Fruit fly (Drosophila melanogaster) whole organism, embryonic: ENCODE results near the gene CG10214.
A peak's percentile ranks its signal among the peaks of the same experiment; 100 is the strongest.

Experiments used
- C15 ChIP-seq: fragments of 200-800 bp; sonication (Bioruptor generic); IDR thresholded peaks from 3 replicates; pipeline ENCODE4 v1.3.6; 2022; ENCODE audit warnings: missing biosample characterization, missing genetic modification characterization
- CG10147 ChIP-seq: fragments of 200-800 bp; sonication (Bioruptor generic); optimal IDR thresholded peaks from 2 replicates; lab custom pipeline; 2019; ENCODE audit warnings: missing biosample characterization, mild to moderate bottlenecking, missing genetic modification characterization, moderate library complexity
- CG10959 ChIP-seq: fragments of 200-800 bp; sonication (Bioruptor generic); IDR thresholded peaks from 2 replicates; pipeline ENCODE4 v1.3.6; 2022; ENCODE audit warnings: missing biosample characterization, missing genetic modification characterization
- CG11504 ChIP-seq: fragments of 200-800 bp; sonication (Bioruptor generic); optimal IDR thresholded peaks from 3 replicates; lab custom pipeline; 2019; ENCODE audit warnings: missing biosample characterization, mild to moderate bottlenecking, missing genetic modification characterization, moderate library complexity
- CG12071 ChIP-seq: fragments of 200-800 bp; sonication (Bioruptor generic); optimal IDR thresholded peaks from 3 replicates; lab custom pipeline; 2018; ENCODE audit warnings: missing biosample characterization, mild to moderate bottlenecking, missing genetic modification characterization
- CG13775 ChIP-seq: fragments of 200-800 bp; sonication (Bioruptor generic); optimal IDR thresholded peaks from 3 replicates; lab custom pipeline; 2017; ENCODE audit warnings: missing biosample characterization, mild to moderate bottlenecking, missing genetic modification characterization
- CG15269 ChIP-seq: fragments of 200-800 bp; sonication (Bioruptor generic); optimal IDR thresholded peaks from 2 replicates; lab custom pipeline; 2018; ENCODE audit warnings: missing biosample characterization, mild to moderate bottlenecking, missing genetic modification characterization, moderate library complexity
- CG15514 ChIP-seq: fragments of 200-800 bp; sonication (Bioruptor generic); optimal IDR thresholded peaks from 3 replicates; lab custom pipeline; 2017; ENCODE audit warnings: missing biosample characterization, missing genetic modification characterization, mild to moderate bottlenecking, moderate library complexity, missing genetic modification reagents
- CG15696 ChIP-seq: fragments of 200-800 bp; sonication (Bioruptor generic); optimal IDR thresholded peaks from 2 replicates; lab custom pipeline; 2019; ENCODE audit warnings: missing biosample characterization, mild to moderate bottlenecking, missing genetic modification characterization, moderate library complexity
- CG18011 ChIP-seq: fragments of 200-800 bp; sonication (Bioruptor generic); optimal IDR thresholded peaks from 2 replicates; lab custom pipeline; 2017; ENCODE audit warnings: missing biosample characterization, missing genetic modification characterization, mild to moderate bottlenecking, moderate library complexity, missing genotype
- CG1832 ChIP-seq: fragments of 200-800 bp; sonication (Bioruptor generic); optimal IDR thresholded peaks from 2 replicates; lab custom pipeline; 2017; ENCODE audit warnings: missing biosample characterization, mild to moderate bottlenecking, missing genetic modification characterization, inconsistent platforms
- CG2889 ChIP-seq: fragments of 200-800 bp; sonication (Bioruptor generic); IDR thresholded peaks from 3 replicates; pipeline ENCODE4 v1.3.6; 2022; ENCODE audit warnings: missing biosample characterization, missing genetic modification characterization
- CG4854 ChIP-seq: fragments of 200-800 bp; sonication (Bioruptor generic); optimal IDR thresholded peaks from 2 replicates; lab custom pipeline; 2016; ENCODE audit warnings: missing biosample characterization, missing genetic modification characterization, inconsistent platforms
- CG6854 ChIP-seq: fragments of 200-800 bp; sonication (Bioruptor generic); optimal IDR thresholded peaks from 3 replicates; lab custom pipeline; 2017; ENCODE audit warnings: missing biosample characterization, mild to moderate bottlenecking, missing genetic modification characterization
- CG7357 ChIP-seq: fragments of 200-800 bp; sonication (Bioruptor generic); IDR thresholded peaks from 3 replicates; pipeline ENCODE4 v1.3.6; 2022; ENCODE audit warnings: missing biosample characterization, missing genetic modification characterization
- CG7839 ChIP-seq: fragments of 200-800 bp; sonication (Bioruptor generic); optimal IDR thresholded peaks from 3 replicates; lab custom pipeline; 2018; ENCODE audit warnings: missing biosample characterization, mild to moderate bottlenecking, missing genetic modification characterization, moderate library complexity
- CG8281 ChIP-seq: fragments of 200-800 bp; sonication (Bioruptor generic); optimal IDR thresholded peaks from 2 replicates; lab custom pipeline; 2018; ENCODE audit warnings: missing biosample characterization, mild to moderate bottlenecking, missing genetic modification characterization, moderate library complexity
- CG9817 ChIP-seq: fragments of 200-800 bp; sonication (Bioruptor generic); optimal IDR thresholded peaks from 2 replicates; lab custom pipeline; 2018; ENCODE audit warnings: missing biosample characterization, mild to moderate bottlenecking, missing genetic modification characterization, moderate library complexity
- Dad ChIP-seq: fragments of 200-800 bp; sonication (Bioruptor generic); optimal IDR thresholded peaks from 3 replicates; lab custom pipeline; 2016; ENCODE audit warnings: missing biosample characterization, missing genetic modification characterization
- Dip2 ChIP-seq: fragments of 200-800 bp; sonication (Bioruptor generic); IDR thresholded peaks from 2 replicates; pipeline ENCODE4 v1.3.6; 2022; ENCODE audit warnings: missing biosample characterization, missing genetic modification characterization
- Doc3 ChIP-seq: fragments of 200-800 bp; sonication (Bioruptor generic); IDR thresholded peaks from 3 replicates; pipeline ENCODE4 v1.3.6; 2022; ENCODE audit warnings: missing biosample characterization, missing genetic modification characterization; ENCODE audit not compliant: partially characterized antibody
- Kr ChIP-seq: fragments of 200-800 bp; sonication (Bioruptor generic); optimal IDR thresholded peaks from 2 replicates; lab custom pipeline; 2017; ENCODE audit warnings: missing biosample characterization, mild to moderate bottlenecking, missing genetic modification characterization
- Mes4 ChIP-seq: fragments of 200-800 bp; sonication (Bioruptor generic); optimal IDR thresholded peaks from 2 replicates; lab custom pipeline; 2016; ENCODE audit warnings: missing biosample characterization, missing genetic modification characterization
- Optix ChIP-seq: fragments of 200-800 bp; sonication (Bioruptor generic); IDR thresholded peaks from 3 replicates; pipeline ENCODE4 v1.3.6; 2022; ENCODE audit warnings: missing biosample characterization, missing genetic modification characterization
- Side ChIP-seq: fragments of 200-800 bp; sonication (Bioruptor generic); optimal IDR thresholded peaks from 2 replicates; lab custom pipeline; 2016; ENCODE audit warnings: missing biosample characterization, missing genetic modification characterization
- Sox102F ChIP-seq: fragments of 200-800 bp; sonication (Bioruptor generic); optimal IDR thresholded peaks from 2 replicates; lab custom pipeline; 2018; ENCODE audit warnings: missing biosample characterization, mild to moderate bottlenecking, missing genetic modification characterization, moderate library complexity
- Sry-β ChIP-seq: fragments of 200-800 bp; sonication (Bioruptor generic); optimal IDR thresholded peaks from 2 replicates; lab custom pipeline; 2018; ENCODE audit warnings: missing biosample characterization, mild to moderate bottlenecking, missing genetic modification characterization, moderate library complexity
- Sry-δ ChIP-seq: fragments of 200-800 bp; sonication (Bioruptor generic); optimal IDR thresholded peaks from 2 replicates; lab custom pipeline; 2016; ENCODE audit warnings: missing biosample characterization, missing genetic modification characterization
- Xrp1 ChIP-seq: fragments of 200-800 bp; sonication (Bioruptor generic); IDR thresholded peaks from 2 replicates; pipeline ENCODE4 v1.3.6; 2022; ENCODE audit warnings: missing biosample characterization, missing genetic modification characterization
- cg ChIP-seq: fragments of 200-800 bp; sonication (Bioruptor generic); optimal IDR thresholded peaks from 3 replicates; lab custom pipeline; 2019; ENCODE audit warnings: missing biosample characterization, mild to moderate bottlenecking, missing genetic modification characterization, moderate library complexity
- chn ChIP-seq: fragments of 200-800 bp; sonication (Bioruptor generic); optimal IDR thresholded peaks from 2 replicates; lab custom pipeline; 2016; ENCODE audit warnings: missing biosample characterization, missing genetic modification characterization
- ci ChIP-seq: fragments of 200-800 bp; sonication (Bioruptor generic); IDR thresholded peaks from 3 replicates; pipeline ENCODE4 v1.3.6; 2022; ENCODE audit warnings: missing biosample characterization, missing genetic modification characterization
- danr ChIP-seq: fragments of 200-800 bp; sonication (Bioruptor generic); IDR thresholded peaks from 2 replicates; pipeline ENCODE4 v1.3.6; 2022; ENCODE audit warnings: missing biosample characterization, missing genetic modification characterization
- dimm ChIP-seq: fragments of 200-800 bp; sonication (Bioruptor generic); IDR thresholded peaks from 2 replicates; pipeline ENCODE4 v1.3.6; 2022; ENCODE audit warnings: missing biosample characterization, missing genetic modification characterization
- dmrt11E ChIP-seq: fragments of 200-800 bp; sonication (Bioruptor generic); optimal IDR thresholded peaks from 3 replicates; lab custom pipeline; 2018; ENCODE audit warnings: missing biosample characterization, mild to moderate bottlenecking, missing genetic modification characterization, moderate library complexity
- eve ChIP-seq, 2 experiments: fragments of >200 bp; optimal IDR thresholded peaks; 2 replicates each; lab custom pipeline; 2017; ENCODE audit warnings: missing biosample characterization in 2 of 2, missing genetic modification characterization in 2 of 2
- exex ChIP-seq: fragments of 200-800 bp; sonication (Bioruptor generic); optimal IDR thresholded peaks from 4 replicates; lab custom pipeline; 2018; ENCODE audit warnings: missing biosample characterization, mild to moderate bottlenecking, missing genetic modification characterization, moderate library complexity
- her ChIP-seq: fragments of 200-800 bp; sonication (Bioruptor generic); optimal IDR thresholded peaks from 2 replicates; lab custom pipeline; 2016; ENCODE audit warnings: missing biosample characterization, missing genetic modification characterization
- jigr1 ChIP-seq: fragments of 200-800 bp; sonication (Bioruptor generic); IDR thresholded peaks from 3 replicates; pipeline ENCODE4 v1.3.6; 2022; ENCODE audit warnings: missing biosample characterization, missing genetic modification characterization
- lab ChIP-seq: fragments of 200-800 bp; sonication (Bioruptor generic); optimal IDR thresholded peaks from 3 replicates; lab custom pipeline; 2017; ENCODE audit warnings: missing biosample characterization, missing genetic modification characterization, mild to moderate bottlenecking, moderate library complexity, missing genetic modification reagents
- nerfin-1 ChIP-seq: fragments of 200-800 bp; sonication (Bioruptor generic); optimal IDR thresholded peaks from 3 replicates; lab custom pipeline; 2019; ENCODE audit warnings: missing biosample characterization, mild to moderate bottlenecking, missing genetic modification characterization, moderate library complexity
- org-1 ChIP-seq: fragments of 200-800 bp; sonication (Bioruptor generic); optimal IDR thresholded peaks from 2 replicates; lab custom pipeline; 2017; ENCODE audit warnings: missing biosample characterization, missing genetic modification characterization
- otp ChIP-seq: fragments of 200-800 bp; sonication (Bioruptor generic); IDR thresholded peaks from 3 replicates; pipeline ENCODE4, ENCODE4 v1.3.6; 2022; ENCODE audit warnings: missing biosample characterization, missing genetic modification characterization
- pb ChIP-seq: fragments of 200-800 bp; sonication (Bioruptor generic); optimal IDR thresholded peaks from 3 replicates; lab custom pipeline; 2016; ENCODE audit warnings: missing biosample characterization, missing genetic modification characterization
- pita ChIP-seq: fragments of 200-800 bp; sonication (Bioruptor generic); optimal IDR thresholded peaks from 2 replicates; lab custom pipeline; 2017; ENCODE audit warnings: missing biosample characterization, mild to moderate bottlenecking, missing genetic modification characterization
- psq ChIP-seq: fragments of 200-800 bp; sonication (Bioruptor generic); optimal IDR thresholded peaks from 2 replicates; lab custom pipeline; 2017; ENCODE audit warnings: missing biosample characterization, missing genetic modification characterization
- pum ChIP-seq: fragments of 200-800 bp; sonication (Bioruptor generic); optimal IDR thresholded peaks from 2 replicates; lab custom pipeline; 2016; ENCODE audit warnings: missing biosample characterization, missing genetic modification characterization
- repo ChIP-seq: fragments of 200-800 bp; sonication (Bioruptor generic); optimal IDR thresholded peaks from 2 replicates; lab custom pipeline; 2016; ENCODE audit warnings: missing biosample characterization, missing genetic modification characterization
- sens ChIP-seq: fragments of 200-800 bp; sonication (Bioruptor generic); peaks from one replicate; lab custom pipeline; 2016; ENCODE audit warnings: missing biosample characterization, missing genetic modification characterization
- trem ChIP-seq: fragments of 200-800 bp; optimal IDR thresholded peaks from 3 replicates; lab custom pipeline; 2019; ENCODE audit warnings: missing biosample characterization, mild to moderate bottlenecking, missing genetic modification characterization, moderate library complexity
- ttk ChIP-seq: fragments of 200-800 bp; sonication (Bioruptor generic); IDR thresholded peaks from 2 replicates; pipeline ENCODE4 v2.1.2; 2022; ENCODE audit warnings: missing biosample characterization, missing genetic modification characterization

Gene CG10214

dm6 chr3R:23726740-23727139 lies 40.5 kb downstream of the CG10214 start (continued):
- TF ChIP-seq CG8281 (peak; percentile 10), CG10959 (no peak), Kr (GFP tag; lab: Kevin White, UChicago) (no peak), CG6854 (GFP tag; lab: Kevin White, UChicago) (peak; percentile 78), pb (GFP tag; lab: Kevin White, UChicago) (no peak), sens (GFP tag; lab: Kevin White, UChicago) (peak; percentile 87), jigr1 (GFP tag; lab: Robert Waterston, UW) (peak; percentile 60; the same call in 1 of the 3 replicates), danr (GFP tag; lab: Robert Waterston, UW) (peak; percentile 43; the same call in 1 of the 2 replicates), nerfin-1 (tag; lab: Kevin White, UChicago) (no peak), otp (GFP tag; lab: Robert Waterston, UW) (peak; percentile 79; the same call in 2 of the 3 replicates), CG13775 (peak; percentile 81), CG2889 (GFP tag; lab: Robert Waterston, UW) (peak; percentile 78; the same call in 1 of the 3 replicates), Dad (GFP tag; lab: Kevin White, UChicago) (peak; percentile 42), repo (GFP tag; lab: Kevin White, UChicago) (peak; percentile 13), Sox102F (GFP tag; lab: Kevin White, UChicago) (peak; percentile 81), CG7839 (peak; percentile 85), Xrp1 (GFP tag; lab: Robert Waterston, UW) (peak; percentile 75), CG15514 (GFP tag; lab: Kevin White, UChicago) (peak; percentile 81), Mes4 (GFP tag; lab: Kevin White, UChicago) (peak; percentile 16), CG15696 (peak; percentile 28), CG15269 (tag; lab: Kevin White, UChicago) (peak; percentile 84), CG7357 (GFP tag; lab: Robert Waterston, UW) (peak; percentile 67), ci (GFP tag; lab: Robert Waterston, UW) (peak; percentile 77), cg (no peak), CG4854 (GFP tag; lab: Kevin White, UChicago) (peak; percentile 68), CG18011 (GFP tag; lab: Kevin White, UChicago) (peak; percentile 72), trem (peak; percentile 1), eve (GFP tag; optimal IDR thresholded peaks at IDR 0.05; lab: Kevin White, UChicago) (peak in 1 of 2 experiments; percentile 11), pum (GFP tag; lab: Kevin White, UChicago) (peak; percentile 47), dmrt11E (tag; lab: Kevin White, UChicago) (peak; percentile 5), org-1 (peak; percentile 73), dimm (no peak), CG9817 (tag; lab: Kevin White, UChicago) (peak; percentile 69), CG1832 (GFP tag; lab: Kevin White, UChicago) (no peak), lab (peak; percentile 95), CG10147 (GFP tag; lab: Kevin White, UChicago) (peak; percentile 86), CG12071 (peak; percentile 60), Doc3 (GFP tag; lab: Robert Waterston, UW) (no peak), pita (GFP tag; lab: Kevin White, UChicago) (no peak), chn (GFP tag; lab: Kevin White, UChicago) (peak; percentile 35), Sry-β (GFP tag; lab: Kevin White, UChicago) (no peak), psq (GFP tag; lab: Kevin White, UChicago) (peak; percentile 9), Dip2 (GFP tag; lab: Robert Waterston, UW) (no peak), Optix (no peak), Sry-δ (GFP tag; lab: Kevin White, UChicago) (peak; percentile 14), Side (GFP tag; lab: Kevin White, UChicago) (peak; percentile 73), ttk (GFP tag; lab: Robert Waterston, UW) (peak; percentile 64), C15 (GFP tag; lab: Robert Waterston, UW) (0 out of 3 replicates have a peak, but pooled peaks have one; percentile 50), her (GFP tag; lab: Kevin White, UChicago) (peak; percentile 56), CG11504 (tag; lab: Kevin White, UChicago) (peak; percentile 83), exex (tag; lab: Kevin White, UChicago) (peak; percentile 54)
